Worm (Caenorhabditis elegans) whole organism, L3 larva: ENCODE measurements around the gene C08B6.3.

Experiments
- ama-1 ChIP-seq: fragments of 150-350 bp; optimal IDR thresholded peaks from 2 replicates; lab custom pipeline; 2018
- eor-1 ChIP-seq, 2 experiments: fragments of 150-350 bp; optimal IDR thresholded peaks; 2 replicates each; lab custom pipeline; 2014 to 2018; ENCODE audit warnings: missing biosample characterization in 2 of 2, missing genetic modification characterization in 2 of 2
- mml-1 ChIP-seq: fragments of 150-350 bp; sonication (generic microtip); optimal IDR thresholded peaks from 3 replicates; lab custom pipeline; 2014; ENCODE audit warnings: missing biosample characterization, missing genetic modification characterization
- nfya-1 ChIP-seq: sonication (generic microtip); optimal IDR thresholded peaks from 2 replicates; lab custom pipeline; 2017; ENCODE audit warnings: missing genetic modification characterization, mild to moderate bottlenecking, missing compliant biosample characterization, antibody characterized with exemption, moderate library complexity; ENCODE audit not compliant: insufficient read depth
- nhr-11 ChIP-seq: fragments of 150-350 bp; optimal IDR thresholded peaks from 2 replicates; lab custom pipeline; 2014; ENCODE audit warnings: missing biosample characterization, missing genetic modification characterization
- snpc-4 ChIP-seq: fragments of 150-350 bp; optimal IDR thresholded peaks from 2 replicates; lab custom pipeline; 2014; ENCODE audit warnings: missing biosample characterization, missing genetic modification characterization
- ztf-4 ChIP-seq: fragments of 150-350 bp; optimal IDR thresholded peaks from 2 replicates; lab custom pipeline; 2014; ENCODE audit warnings: missing biosample characterization, missing genetic modification characterization

DNA sequence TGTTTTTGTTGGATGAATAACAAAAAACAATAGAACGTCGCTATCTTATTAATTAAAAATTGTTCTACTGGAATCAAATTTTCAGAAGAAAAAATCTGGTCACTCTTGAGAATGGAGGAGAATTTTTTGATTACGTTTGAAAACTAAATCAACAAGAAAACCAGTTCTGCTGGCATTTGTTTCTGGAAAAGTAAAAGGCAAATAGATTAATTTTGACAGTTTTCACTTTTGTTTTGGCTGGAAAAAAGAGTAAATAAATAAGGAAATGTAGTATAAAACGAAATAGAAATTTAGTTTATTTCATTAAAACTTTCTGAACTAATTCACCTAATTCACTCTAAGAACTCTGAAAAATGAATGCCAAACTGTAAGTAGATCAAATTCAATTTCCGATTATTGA is 47.9 kb downstream of the C08B6.3 start, which contains the start of gene fipr-13:
- TF ChIP-seq ama-1 (no peak), snpc-4 (tag; lab: Kevin White, UChicago) (no peak), nhr-11 (tag; lab: Kevin White, UChicago) (no peak), mml-1 (tag; lab: Kevin White, UChicago) (no peak), ztf-4 (tag; lab: Kevin White, UChicago) (no peak), eor-1 (tag; optimal IDR thresholded peaks at IDR 0.05; lab: Kevin White, UChicago) (no peak), nfya-1 (tag; lab: Kevin White, UChicago) (no peak)
